Fruit fly (Drosophila melanogaster): ENCODE results near the gene Jasper.
A peak's percentile ranks its signal among the peaks of the same experiment; 100 is the strongest.

Jasper gene

dm6 chr3R:30039494-30039893, 12.8 kb upstream of the Jasper start, which contains the start of the genes janA, Sry-alpha and Sry-beta (continued):
- no peak for TF ChIP-seq Hr51 (GFP tag; optimal IDR thresholded peaks at IDR 0.05)
- TF ChIP-seq amos (GFP tag; IDR thresholded peaks at IDR 0.05; ENCODE audit: partially characterized antibody): peak; percentile 99
- peak; percentile 93 for TF ChIP-seq MBD-R2 (GFP tag; IDR thresholded peaks at IDR 0.05)
- TF ChIP-seq Adf1 (GFP tag; IDR thresholded peaks at IDR 0.05): peak; percentile 51
- TF ChIP-seq CG34422 (GFP tag; IDR thresholded peaks at IDR 0.05): peak; percentile 59; the same call in 1 of the 3 replicates
- no peak for TF ChIP-seq CG6765 (GFP tag; optimal IDR thresholded peaks at IDR 0.05)
- no peak for TF ChIP-seq CG7987 (GFP tag; optimal IDR thresholded peaks at IDR 0.05)
- peak; percentile 54 for TF ChIP-seq CG2712 (tag; optimal IDR thresholded peaks at IDR 0.05)
- TF ChIP-seq CG9932 (GFP tag; IDR thresholded peaks at IDR 0.05): peak; percentile 43; the same call in 1 of the 2 replicates
- TF ChIP-seq CG9797 (GFP tag; optimal IDR thresholded peaks at IDR 0.05): peak; percentile 80
- peak; percentile 78 for TF ChIP-seq CG3995 (GFP tag; optimal IDR thresholded peaks at IDR 0.05)
- TF ChIP-seq ssp (GFP tag; IDR thresholded peaks at IDR 0.05): no peak
- no peak for TF ChIP-seq C15 (GFP tag; IDR thresholded peaks at IDR 0.05)
- TF ChIP-seq PHDP (tag; optimal IDR thresholded peaks at IDR 0.05): no peak
- TF ChIP-seq CG4617 (GFP tag; optimal IDR thresholded peaks at IDR 0.05; ENCODE audit: borderline replicate concordance): peak; percentile 92
- TF ChIP-seq Sry-δ (GFP tag; optimal IDR thresholded peaks at IDR 0.05): peak; percentile 96
- TF ChIP-seq ato (GFP tag; IDR thresholded peaks at IDR 0.05; ENCODE audit: partially characterized antibody): peak; percentile 99
- TF ChIP-seq trh (GFP tag; optimal IDR thresholded peaks at IDR 0.05): no peak
- TF ChIP-seq CG15514 (GFP tag; optimal IDR thresholded peaks at IDR 0.05): peak; percentile 94
- TF ChIP-seq CG8281 (tag; optimal IDR thresholded peaks at IDR 0.05): no peak
- peak; percentile 99 for TF ChIP-seq bbx (GFP tag; IDR thresholded peaks at IDR 0.05; ENCODE audit: partially characterized antibody)
- no peak for TF ChIP-seq ttk (GFP tag; IDR thresholded peaks at IDR 0.05)
- no peak for TF ChIP-seq tll (GFP tag; optimal IDR thresholded peaks at IDR 0.05)
- no peak for TF ChIP-seq bigmax (GFP tag; optimal IDR thresholded peaks at IDR 0.05)
- TF ChIP-seq fru (optimal IDR thresholded peaks at IDR 0.05): no peak
- TF ChIP-seq chinmo (GFP tag; IDR thresholded peaks at IDR 0.05; ENCODE audit: partially characterized antibody): peak; percentile 99
- TF ChIP-seq CG10979 (tag; optimal IDR thresholded peaks at IDR 0.05): peak; percentile 7
- no peak for TF ChIP-seq NK7.1 (GFP tag; optimal IDR thresholded peaks at IDR 0.05)
- peak; percentile 56 for TF ChIP-seq lilli (GFP tag; optimal IDR thresholded peaks at IDR 0.05)
- TF ChIP-seq nerfin-2 (GFP tag; IDR thresholded peaks at IDR 0.05; ENCODE audit: partially characterized antibody): peak; percentile 99
- no peak for TF ChIP-seq repo (GFP tag; optimal IDR thresholded peaks at IDR 0.05)
- TF ChIP-seq Gug (GFP tag; IDR thresholded peaks at IDR 0.05): peak; percentile 51; the same call in 1 of the 4 replicates
- TF ChIP-seq CG11560 (tag; IDR thresholded peaks at IDR 0.05): no peak
- TF ChIP-seq Pdp1 (GFP tag; optimal IDR thresholded peaks at IDR 0.05): no peak
- peak; percentile 59 for TF ChIP-seq CG12391 (tag; optimal IDR thresholded peaks at IDR 0.05)
- peak; percentile 35 for TF ChIP-seq zen (tag; optimal IDR thresholded peaks at IDR 0.05)
- TF ChIP-seq jigr1 (GFP tag; IDR thresholded peaks at IDR 0.05): no peak
- peak; percentile 13 for TF ChIP-seq CHES-1-like (GFP tag; optimal IDR thresholded peaks at IDR 0.05)
- TF ChIP-seq Sry-β (GFP tag; optimal IDR thresholded peaks at IDR 0.05): peak; percentile 54
- no peak for TF ChIP-seq pros (GFP tag; optimal IDR thresholded peaks at IDR 0.05)
- TF ChIP-seq CG16813 (GFP tag; IDR thresholded peaks at IDR 0.05; ENCODE audit: partially characterized antibody): peak; percentile 100
- TF ChIP-seq HHEX (GFP tag; optimal IDR thresholded peaks at IDR 0.05): no peak
- no peak for TF ChIP-seq ATbp (GFP tag; optimal IDR thresholded peaks at IDR 0.05)
- peak; percentile 100 for TF ChIP-seq CG13287 (GFP tag; IDR thresholded peaks at IDR 0.05; ENCODE audit: partially characterized antibody)
- TF ChIP-seq E2f2 (GFP tag; IDR thresholded peaks at IDR 0.05): peak; percentile 71
- TF ChIP-seq ap (GFP tag; IDR thresholded peaks at IDR 0.05): no peak
- TF ChIP-seq gcm (GFP tag; optimal IDR thresholded peaks at IDR 0.05): no peak
- peak; percentile 100 for TF ChIP-seq Doc3 (GFP tag; IDR thresholded peaks at IDR 0.05; ENCODE audit: partially characterized antibody)
- peak; percentile 99 for TF ChIP-seq Scr (GFP tag; IDR thresholded peaks at IDR 0.05; ENCODE audit: partially characterized antibody)
